Fruit fly (Drosophila melanogaster) whole organism, embryonic: ENCODE measurements around the gene ath.

Source experiments
- CG15696 ChIP-seq: fragments of 200-800 bp; sonication (Bioruptor generic); optimal IDR thresholded peaks from 2 replicates; lab custom pipeline; 2019; ENCODE audit warnings: missing biosample characterization, mild to moderate bottlenecking, missing genetic modification characterization, moderate library complexity
- CG18476 ChIP-seq: fragments of 200-800 bp; sonication (Bioruptor generic); optimal IDR thresholded peaks from 2 replicates; lab custom pipeline; 2016; ENCODE audit warnings: missing biosample characterization, mild to moderate bottlenecking, missing genetic modification characterization
- Hand ChIP-seq: fragments of 200-800 bp; sonication (Bioruptor generic); optimal IDR thresholded peaks from 2 replicates; lab custom pipeline; 2017; ENCODE audit warnings: mild to moderate bottlenecking, missing biosample characterization, missing genetic modification reagents, missing genetic modification characterization

ath gene

dm6 chr2L:10261774-10262173 lies 50.8 kb downstream of the ath start:
- TF ChIP-seq CG15696 = no peak
- no peak for TF ChIP-seq Hand (GFP tag; lab: Kevin White, UChicago)
- TF ChIP-seq CG18476 (GFP tag; lab: Kevin White, UChicago) = no peak
